Worm (Caenorhabditis elegans) whole organism, late embryonic: Measurements from ENCODE around the gene F38B7.3.

Source experiments
- C38D4.7 ChIP-seq: fragments of 200-800 bp; sonication (Bioruptor generic); optimal IDR thresholded peaks from 2 replicates; lab custom pipeline; 2018; ENCODE audit warnings: mild to moderate bottlenecking, missing genetic modification characterization, moderate library complexity, missing compliant biosample characterization
- T23F11.4 ChIP-seq: fragments of 200-800 bp; sonication (Bioruptor generic); optimal IDR thresholded peaks from 2 replicates; lab custom pipeline; 2018; ENCODE audit warnings: mild to moderate bottlenecking, missing genetic modification characterization, missing compliant biosample characterization
- ceh-34 ChIP-seq: sonication (generic microtip); optimal IDR thresholded peaks from 2 replicates; lab custom pipeline; 2016; ENCODE audit warnings: mild to moderate bottlenecking, missing genetic modification characterization, missing compliant biosample characterization
- ceh-9 ChIP-seq: sonication (generic microtip); optimal IDR thresholded peaks from 2 replicates; lab custom pipeline; 2016; ENCODE audit warnings: mild to moderate bottlenecking, missing genetic modification characterization, inconsistent platforms, missing compliant biosample characterization
- elt-2 ChIP-seq: sonication (generic microtip); optimal IDR thresholded peaks from 2 replicates; lab custom pipeline; 2016; ENCODE audit warnings: missing genetic modification reagents, missing genetic modification characterization, missing compliant biosample characterization
- ets-4 ChIP-seq: sonication (generic microtip); optimal IDR thresholded peaks from 2 replicates; lab custom pipeline; 2016; ENCODE audit warnings: missing genetic modification characterization, missing compliant biosample characterization
- fkh-10 ChIP-seq: fragments of 150-350 bp; optimal IDR thresholded peaks from 2 replicates; lab custom pipeline; 2014; ENCODE audit warnings: missing biosample characterization, missing genetic modification reagents, missing genetic modification characterization
- fkh-6 ChIP-seq: sonication (generic microtip); optimal IDR thresholded peaks from 2 replicates; lab custom pipeline; 2016; ENCODE audit warnings: missing genetic modification characterization, missing compliant biosample characterization
- nhr-11 ChIP-seq: fragments of 150-350 bp; optimal IDR thresholded peaks from 2 replicates; lab custom pipeline; 2014; ENCODE audit warnings: missing biosample characterization, missing genetic modification characterization
- pqm-1 ChIP-seq: sonication (generic microtip); optimal IDR thresholded peaks from 2 replicates; lab custom pipeline; 2016; ENCODE audit warnings: missing genetic modification characterization, missing compliant biosample characterization
- unc-86 ChIP-seq: sonication (generic microtip); optimal IDR thresholded peaks from 2 replicates; lab custom pipeline; 2016; ENCODE audit warnings: missing genetic modification characterization, missing compliant biosample characterization

- TF ChIP-seq T23F11.4 (GFP tag; lab: Kevin White, UChicago), result no peak
- TF ChIP-seq elt-2 (tag; lab: Kevin White, UChicago), result no peak
- no peak for TF ChIP-seq fkh-10
- TF ChIP-seq pqm-1, result no peak
- TF ChIP-seq fkh-6 (tag; lab: Kevin White, UChicago), result no peak
- TF ChIP-seq nhr-11 (tag; lab: Kevin White, UChicago), result no peak
- no peak for TF ChIP-seq ceh-34 (tag; lab: Kevin White, UChicago)
- no peak for TF ChIP-seq C38D4.7 (GFP tag; lab: Kevin White, UChicago)
- no peak for TF ChIP-seq unc-86 (tag; lab: Kevin White, UChicago)
- TF ChIP-seq ets-4 (tag; lab: Kevin White, UChicago), result no peak
- TF ChIP-seq ceh-9 (tag; lab: Kevin White, UChicago), result no peak
Measured at ce11 chrV:11583212-11583611, 34.3 kb downstream of the F38B7.3 start, which contains the start of gene srx-88.
